Fruit fly (Drosophila melanogaster) whole organism, embryonic: ENCODE measurements around the gene CG33284.

Source experiments
- Abd-B ChIP-seq: fragments of 200-800 bp; sonication (Bioruptor generic); optimal IDR thresholded peaks from 2 replicates; lab custom pipeline; 2018; ENCODE audit warnings: missing biosample characterization, mild to moderate bottlenecking, missing genetic modification characterization, moderate library complexity
- Aef1 ChIP-seq: fragments of 200-800 bp; sonication (Bioruptor generic); IDR thresholded peaks from 3 replicates; pipeline ENCODE4 v1.3.6; 2022; ENCODE audit warnings: missing biosample characterization, missing genetic modification characterization
- Atf3 ChIP-seq: fragments of 200-800 bp; sonication (Bioruptor generic); optimal IDR thresholded peaks from 3 replicates; lab custom pipeline; 2016; ENCODE audit warnings: missing biosample characterization, missing genetic modification characterization
- CG10267 ChIP-seq: fragments of 200-800 bp; sonication (Bioruptor generic); optimal IDR thresholded peaks from 2 replicates; lab custom pipeline; 2018; ENCODE audit warnings: missing biosample characterization, mild to moderate bottlenecking, missing genetic modification characterization, moderate library complexity
- CG10959 ChIP-seq: fragments of 200-800 bp; sonication (Bioruptor generic); IDR thresholded peaks from 2 replicates; pipeline ENCODE4 v1.3.6; 2022; ENCODE audit warnings: missing biosample characterization, missing genetic modification characterization
- CG11560 ChIP-seq: fragments of 200-800 bp; sonication (Bioruptor generic); IDR thresholded peaks from 3 replicates; pipeline ENCODE4 v1.3.6; 2022; ENCODE audit warnings: missing biosample characterization, missing genetic modification characterization
- CG11696 ChIP-seq: fragments of 200-800 bp; sonication (Bioruptor generic); IDR thresholded peaks from 2 replicates; pipeline ENCODE4 v1.3.6; 2022; ENCODE audit warnings: missing biosample characterization, missing genetic modification characterization
- CG11723 ChIP-seq: fragments of 200-800 bp; sonication (Bioruptor generic); optimal IDR thresholded peaks from 2 replicates; lab custom pipeline; 2017; ENCODE audit warnings: missing biosample characterization, mild to moderate bottlenecking, missing genetic modification characterization
- CG1233 ChIP-seq: fragments of 200-800 bp; sonication (Bioruptor generic); optimal IDR thresholded peaks from 4 replicates; lab custom pipeline; 2018; ENCODE audit warnings: missing biosample characterization, mild to moderate bottlenecking, missing genetic modification characterization
- CG13123 ChIP-seq: fragments of 200-800 bp; sonication (Bioruptor generic); optimal IDR thresholded peaks from 2 replicates; lab custom pipeline; 2016; ENCODE audit warnings: missing biosample characterization, missing genetic modification characterization
- CG15479 ChIP-seq: fragments of 200-800 bp; sonication (Bioruptor generic); optimal IDR thresholded peaks from 3 replicates; lab custom pipeline; 2019; ENCODE audit warnings: missing biosample characterization, mild to moderate bottlenecking, missing genetic modification characterization, moderate library complexity
- CG1647 ChIP-seq: fragments of 200-800 bp; sonication (Bioruptor generic); optimal IDR thresholded peaks from 3 replicates; lab custom pipeline; 2016; ENCODE audit warnings: missing biosample characterization, missing genetic modification characterization
- CG17359 ChIP-seq: fragments of 200-800 bp; sonication (Bioruptor generic); optimal IDR thresholded peaks from 3 replicates; lab custom pipeline; 2018; ENCODE audit warnings: missing biosample characterization, mild to moderate bottlenecking, missing genetic modification characterization, moderate library complexity
- CG2129 ChIP-seq: fragments of 200-800 bp; sonication (Bioruptor generic); IDR thresholded peaks from 2 replicates; pipeline ENCODE4 v1.3.6; 2022; ENCODE audit warnings: missing biosample characterization, missing genetic modification characterization; ENCODE audit not compliant: partially characterized antibody
- CG31365 ChIP-seq: fragments of 200-800 bp; sonication (Bioruptor generic); optimal IDR thresholded peaks from 2 replicates; lab custom pipeline; 2018; ENCODE audit warnings: missing biosample characterization, mild to moderate bottlenecking, missing genetic modification characterization
- CG31388 ChIP-seq: fragments of 200-800 bp; sonication (Bioruptor generic); optimal IDR thresholded peaks from 2 replicates; lab custom pipeline; 2016; ENCODE audit warnings: missing biosample characterization, missing genetic modification characterization
- CG4360 ChIP-seq: fragments of 200-800 bp; sonication (Bioruptor generic); IDR thresholded peaks from 2 replicates; pipeline ENCODE4 v1.3.6; 2022; ENCODE audit warnings: missing biosample characterization, missing genetic modification characterization
- CG4730 ChIP-seq: fragments of 200-800 bp; sonication (Bioruptor generic); IDR thresholded peaks from 2 replicates; pipeline ENCODE4 v1.3.6; 2022; ENCODE audit warnings: missing biosample characterization, missing genetic modification characterization
- CG6272 ChIP-seq: fragments of 200-800 bp; sonication (Bioruptor generic); IDR thresholded peaks from 2 replicates; pipeline ENCODE4 v1.3.6; 2022; ENCODE audit warnings: missing biosample characterization, missing genetic modification characterization
- CG8478 ChIP-seq: fragments of >200 bp; optimal IDR thresholded peaks from 2 replicates; lab custom pipeline; 2018
- CG9876 ChIP-seq: fragments of 200-800 bp; sonication (Bioruptor generic); optimal IDR thresholded peaks from 2 replicates; lab custom pipeline; 2016; ENCODE audit warnings: missing biosample characterization, missing genetic modification characterization
- D ChIP-seq, 2 experiments: fragments of 200-800 bp in 1 of 2; fragments of >200 bp in 1 of 2; sonication (Bioruptor generic) in 1 of 2; optimal IDR thresholded peaks; 2 replicates in 1 of 2; 3 replicates in 1 of 2; lab custom pipeline; 2017; ENCODE audit warnings: mild to moderate bottlenecking in 1 of 2, missing biosample characterization in 1 of 2, missing genetic modification characterization in 1 of 2, missing genetic modification reagents in 1 of 2
- Dbx ChIP-seq: fragments of 200-800 bp; sonication (Bioruptor generic); IDR thresholded peaks from 3 replicates; pipeline ENCODE4 v1.3.6; 2022; ENCODE audit warnings: missing biosample characterization, missing genetic modification characterization
- Doc3 ChIP-seq: fragments of 200-800 bp; sonication (Bioruptor generic); IDR thresholded peaks from 3 replicates; pipeline ENCODE4 v1.3.6; 2022; ENCODE audit warnings: missing biosample characterization, missing genetic modification characterization; ENCODE audit not compliant: partially characterized antibody
- Kr ChIP-seq: fragments of 200-800 bp; sonication (Bioruptor generic); optimal IDR thresholded peaks from 2 replicates; lab custom pipeline; 2017; ENCODE audit warnings: missing biosample characterization, mild to moderate bottlenecking, missing genetic modification characterization
- Lhr ChIP-seq: fragments of 200-800 bp; sonication (Bioruptor generic); optimal IDR thresholded peaks from 3 replicates; lab custom pipeline; 2017; ENCODE audit warnings: mild to moderate bottlenecking, missing biosample characterization, missing genetic modification reagents, missing genetic modification characterization
- Mad ChIP-seq: fragments of 200-800 bp; sonication (Bioruptor generic); optimal IDR thresholded peaks from 2 replicates; lab custom pipeline; 2016; ENCODE audit warnings: missing biosample characterization, missing genetic modification characterization
- Mrtf ChIP-seq: fragments of 200-800 bp; sonication (Bioruptor generic); IDR thresholded peaks from 3 replicates; pipeline ENCODE4 v1.3.6; 2022; ENCODE audit warnings: missing biosample characterization, missing genetic modification characterization
- Sin3A ChIP-seq: fragments of >200 bp; optimal IDR thresholded peaks from 2 replicates; lab custom pipeline; 2018
- Sry-β ChIP-seq: fragments of 200-800 bp; sonication (Bioruptor generic); optimal IDR thresholded peaks from 2 replicates; lab custom pipeline; 2018; ENCODE audit warnings: missing biosample characterization, mild to moderate bottlenecking, missing genetic modification characterization, moderate library complexity
- Sry-δ ChIP-seq: fragments of 200-800 bp; sonication (Bioruptor generic); optimal IDR thresholded peaks from 2 replicates; lab custom pipeline; 2016; ENCODE audit warnings: missing biosample characterization, missing genetic modification characterization
- cad ChIP-seq: fragments of >200 bp; optimal IDR thresholded peaks from 2 replicates; lab custom pipeline; 2017; ENCODE audit warnings: missing biosample characterization, missing genetic modification characterization
- gcm2 ChIP-seq: fragments of 200-800 bp; sonication (Bioruptor generic); optimal IDR thresholded peaks from 2 replicates; lab custom pipeline; 2016; ENCODE audit warnings: missing biosample characterization, missing genetic modification characterization
- hkb ChIP-seq, 2 experiments: fragments of 200-800 bp in 1 of 2; fragments of >200 bp in 1 of 2; sonication (Bioruptor generic) in 1 of 2; IDR thresholded peaks in 1 of 2; optimal IDR thresholded peaks in 1 of 2; 2 replicates each; pipeline versions ENCODE4 v1.3.6 to Lab custom; 2017 to 2022; ENCODE audit warnings: missing biosample characterization in 1 of 2, missing genetic modification characterization in 1 of 2
- ken ChIP-seq: fragments of 200-800 bp; sonication (Bioruptor generic); IDR thresholded peaks from 3 replicates; pipeline ENCODE4 v1.3.6; 2022; ENCODE audit warnings: missing biosample characterization, missing genetic modification characterization
- pfk ChIP-seq: fragments of 200-800 bp; sonication (Bioruptor generic); optimal IDR thresholded peaks from 2 replicates; lab custom pipeline; 2018; ENCODE audit warnings: missing biosample characterization, mild to moderate bottlenecking, missing genetic modification characterization, moderate library complexity
- phol ChIP-seq: fragments of 200-800 bp; sonication (Bioruptor generic); optimal IDR thresholded peaks from 3 replicates; lab custom pipeline; 2018; ENCODE audit warnings: missing biosample characterization, mild to moderate bottlenecking, missing genetic modification characterization, moderate library complexity
- pros ChIP-seq: fragments of 200-800 bp; sonication (Bioruptor generic); optimal IDR thresholded peaks from 3 replicates; lab custom pipeline; 2019; ENCODE audit warnings: missing biosample characterization, mild to moderate bottlenecking, missing genetic modification characterization, moderate library complexity
- pzg ChIP-seq: fragments of 200-800 bp; sonication (Bioruptor generic); optimal IDR thresholded peaks from 3 replicates; lab custom pipeline; 2018; ENCODE audit warnings: missing biosample characterization, mild to moderate bottlenecking, missing genetic modification characterization, moderate library complexity
- rib ChIP-seq: fragments of 200-800 bp; sonication (Bioruptor generic); IDR thresholded peaks from 2 replicates; pipeline ENCODE4 v1.3.6; 2022; ENCODE audit warnings: missing biosample characterization, missing genetic modification characterization
- sna ChIP-seq: fragments of 200-800 bp; sonication (Bioruptor generic); IDR thresholded peaks from 2 replicates; pipeline ENCODE4 v1.3.6; 2022; ENCODE audit warnings: missing biosample characterization, missing genetic modification characterization; ENCODE audit not compliant: partially characterized antibody
- sob ChIP-seq: fragments of 200-800 bp; sonication (Bioruptor generic); IDR thresholded peaks from 2 replicates; pipeline ENCODE4 v1.3.6; 2022; ENCODE audit warnings: missing biosample characterization, missing genetic modification characterization
- stwl ChIP-seq: fragments of 200-800 bp; sonication (Bioruptor generic); optimal IDR thresholded peaks from 3 replicates; lab custom pipeline; 2018; ENCODE audit warnings: missing biosample characterization, mild to moderate bottlenecking, missing genetic modification characterization, moderate library complexity
- tll ChIP-seq, 2 experiments: fragments of 200-800 bp in 1 of 2; fragments of >200 bp in 1 of 2; sonication (Bioruptor generic) in 1 of 2; optimal IDR thresholded peaks; 2 replicates each; lab custom pipeline; 2017 to 2019; ENCODE audit warnings: missing biosample characterization in 2 of 2, missing genetic modification characterization in 2 of 2, mild to moderate bottlenecking in 1 of 2, moderate library complexity in 1 of 2
- twi ChIP-seq: fragments of 200-800 bp; optimal IDR thresholded peaks from 2 replicates; lab custom pipeline; 2019; ENCODE audit warnings: missing biosample characterization, mild to moderate bottlenecking, missing genetic modification characterization, moderate library complexity
- zen ChIP-seq: fragments of 200-800 bp; sonication (Bioruptor generic); optimal IDR thresholded peaks from 3 replicates; lab custom pipeline; 2018; ENCODE audit warnings: missing biosample characterization, mild to moderate bottlenecking, missing genetic modification characterization, moderate library complexity

CG33284 gene

dm6 chr3L:21135850-21136249 is 12.3 kb downstream of the CG33284 start (continued):
- TF ChIP-seq CG4730 (GFP tag; lab: Robert Waterston, UW) = no peak
- TF ChIP-seq CG11723 (GFP tag; lab: Kevin White, UChicago) = no peak
- TF ChIP-seq Sry-δ (GFP tag; lab: Kevin White, UChicago) = peak; percentile 97
- peak; percentile 90 for TF ChIP-seq sna (GFP tag; lab: Robert Waterston, UW)
- peak; percentile 81; the same call in 2 of the 3 replicates for TF ChIP-seq CG11560 (tag; lab: Robert Waterston, UW)
- TF ChIP-seq CG6272 = peak; percentile 20; the same call in 1 of the 2 replicates
- TF ChIP-seq gcm2 = peak; percentile 5
- TF ChIP-seq Sry-β (GFP tag; lab: Kevin White, UChicago) = peak; percentile 84
- TF ChIP-seq rib = no peak
- no peak for TF ChIP-seq CG31388
- no peak for TF ChIP-seq CG31365
- peak; percentile 95 for TF ChIP-seq stwl (tag; lab: Kevin White, UChicago)
- no peak for TF ChIP-seq CG11696
- no peak for TF ChIP-seq Kr
- no peak for TF ChIP-seq Atf3 (GFP tag; lab: Kevin White, UChicago)
- peak; percentile 46; the same call in 1 of the 2 replicates for TF ChIP-seq CG2129 (GFP tag; lab: Robert Waterston, UW)
- peak; percentile 96 for TF ChIP-seq pzg (GFP tag; lab: Kevin White, UChicago)
- TF ChIP-seq cad (GFP tag; lab: Kevin White, UChicago) = no peak
- TF ChIP-seq phol (tag; lab: Kevin White, UChicago) = peak; percentile 56
- no peak for TF ChIP-seq pros

DNA sequence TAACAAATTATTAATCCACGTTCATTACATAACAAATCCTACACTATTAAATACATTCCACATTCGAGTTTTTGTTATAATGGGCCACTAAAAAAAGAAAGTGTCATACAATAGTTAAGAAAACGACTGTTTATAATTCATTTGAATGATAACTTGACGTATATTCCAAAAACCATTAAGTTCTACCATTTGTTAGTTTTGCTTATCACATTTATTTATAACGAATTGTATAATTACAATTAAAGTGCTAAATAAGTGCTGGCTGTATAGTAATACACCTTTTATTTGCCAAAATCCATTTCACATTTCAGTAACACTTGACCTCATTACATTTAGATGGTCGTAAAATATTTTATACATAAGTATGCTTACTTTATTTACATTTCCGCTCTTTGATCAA is 12.7 kb downstream of the CG33284 start, which contains the start of gene CG10565:
Gene CG10565 (minus strand): TSS at position 101 of the 400 bp plus-strand sequence.
- TF ChIP-seq CG13123 (GFP tag; lab: Kevin White, UChicago) = no peak
- TF ChIP-seq Sin3A (lab: Kevin White, UChicago) = no peak
- 0 out of 3 replicates have a peak, but pooled peaks have one; percentile 5 for TF ChIP-seq Doc3 (GFP tag; lab: Robert Waterston, UW)
- TF ChIP-seq CG9876 (GFP tag; lab: Kevin White, UChicago) = no peak

dm6 chr3L:21145841-21146395 is 22.4 kb downstream of the CG33284 start:
- TF ChIP-seq D (optimal IDR thresholded peaks at IDR 0.05; lab: Kevin White, UChicago) = peak; percentile 9
- TF ChIP-seq D (GFP tag; optimal IDR thresholded peaks at IDR 0.05; lab: Kevin White, UChicago) = no peak
- no peak for TF ChIP-seq CG1233 (GFP tag; lab: Kevin White, UChicago)
- TF ChIP-seq CG15479 (GFP tag; lab: Kevin White, UChicago) = peak; percentile 62
- TF ChIP-seq tll (GFP tag; optimal IDR thresholded peaks at IDR 0.05; lab: Kevin White, UChicago) = peak in 1 of 2 experiments; percentile 69
- TF ChIP-seq CG8478 (lab: Kevin White, UChicago) = peak; percentile 36
- TF ChIP-seq cad (GFP tag; lab: Kevin White, UChicago) = peak; percentile 77
- TF ChIP-seq Mrtf = 0 out of 3 replicates have a peak, but pooled peaks have one; percentile 5
- TF ChIP-seq twi (tag; lab: Kevin White, UChicago) = peak; percentile 54
- no peak for TF ChIP-seq hkb (optimal IDR thresholded peaks at IDR 0.05; lab: Kevin White, UChicago)
- no peak for TF ChIP-seq hkb (GFP tag; IDR thresholded peaks at IDR 0.05; lab: Robert Waterston, UW)
- peak; percentile 86 for TF ChIP-seq zen

- TF ChIP-seq CG10959 (GFP tag; lab: Robert Waterston, UW) (no peak), Sry-β (GFP tag; lab: Kevin White, UChicago) (no peak), pfk (GFP tag; lab: Kevin White, UChicago) (peak; percentile 65), Aef1 (GFP tag; lab: Robert Waterston, UW) (peak; percentile 87), CG4360 (GFP tag; lab: Robert Waterston, UW) (no peak), CG10267 (tag; lab: Kevin White, UChicago) (no peak), Lhr (peak; percentile 9), Dbx (GFP tag; lab: Robert Waterston, UW) (peak; percentile 92), Abd-B (peak; percentile 79), CG17359 (peak; percentile 88), Mad (GFP tag; lab: Kevin White, UChicago) (peak; percentile 79), sob (GFP tag; lab: Robert Waterston, UW) (peak; percentile 95), CG1647 (GFP tag; lab: Kevin White, UChicago) (peak; percentile 83), CG4730 (GFP tag; lab: Robert Waterston, UW) (peak; percentile 75), ken (GFP tag; lab: Robert Waterston, UW) (peak; percentile 83)
Measured at dm6 chr3L:21171905-21172304, 48.4 kb downstream of the CG33284 start, which contains the start of gene Ac78C. Gene Ac78C, minus strand, starts transcription at chr3L:21171930.
